Worm (Caenorhabditis elegans): ENCODE measurements around the gene R10H10.7.

DNA sequence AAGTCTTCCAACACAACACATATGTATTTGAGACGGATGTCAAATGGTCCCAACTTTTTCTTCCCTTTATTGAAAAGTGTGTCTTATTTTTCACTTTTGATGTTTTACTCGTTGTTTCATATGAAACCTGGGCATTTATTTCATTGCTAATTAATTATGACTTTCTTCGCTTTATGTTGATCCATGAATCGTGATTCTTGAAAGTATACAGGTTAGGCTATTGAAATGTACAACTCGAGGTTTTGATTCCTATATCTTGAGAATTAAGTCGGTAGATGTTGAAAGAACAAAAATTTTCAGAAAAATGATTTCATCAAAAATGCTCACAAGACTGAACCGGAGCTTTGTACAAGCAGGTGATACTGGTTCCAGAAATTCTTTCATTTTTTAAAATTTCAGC, 26.6 kb downstream of the R10H10.7 start, which contains the start of gene nfu-1:
- TF ChIP-seq ama-1 (optimal IDR thresholded peaks at IDR 0.05) (no peak), nhr-12 (tag; optimal IDR thresholded peaks at IDR 0.05) (no peak), elt-1 (tag; optimal IDR thresholded peaks at IDR 0.05) (no peak), nfya-1 (tag; optimal IDR thresholded peaks at IDR 0.05; ENCODE audit: insufficient read depth) (no peak), nhr-67 (tag; optimal IDR thresholded peaks at IDR 0.05) (no peak), tbx-2 (tag; optimal IDR thresholded peaks at IDR 0.05) (no peak), fkh-10 (GFP tag; optimal IDR thresholded peaks at IDR 0.05) (no peak), zag-1 (tag; optimal IDR thresholded peaks at IDR 0.05) (no peak), elt-2 (tag; optimal IDR thresholded peaks at IDR 0.05) (no peak), nhr-28 (tag; optimal IDR thresholded peaks at IDR 0.05) (no peak), nhr-25 (tag; optimal IDR thresholded peaks at IDR 0.05) (no peak), sea-2 (GFP tag; optimal IDR thresholded peaks at IDR 0.05) (no peak)
